Worm (Caenorhabditis elegans) whole organism, mixed stage, embryonic: Measurements from ENCODE around the gene C06C6.8.

ENCODE experiments used
- M03D4.4 ChIP-seq: sonication (generic microtip); optimal IDR thresholded peaks from 2 replicates; lab custom pipeline; 2017; ENCODE audit warnings: mild to moderate bottlenecking, missing genetic modification characterization, missing compliant biosample characterization
- ceh-39 ChIP-seq: fragments of 150-350 bp; optimal IDR thresholded peaks from 2 replicates; lab custom pipeline; 2014; ENCODE audit warnings: missing biosample characterization, missing genetic modification characterization
- ceh-43 ChIP-seq: fragments of 200-800 bp; sonication (Bioruptor generic); optimal IDR thresholded peaks from 2 replicates; lab custom pipeline; 2018; ENCODE audit warnings: mild to moderate bottlenecking, missing genetic modification characterization, moderate library complexity, missing compliant biosample characterization
- ceh-83 ChIP-seq: fragments of 200-800 bp; sonication (Bioruptor generic); optimal IDR thresholded peaks from 2 replicates; lab custom pipeline; 2018; ENCODE audit warnings: mild to moderate bottlenecking, missing genetic modification characterization, missing compliant biosample characterization
- ces-1 ChIP-seq: fragments of 150-350 bp; optimal IDR thresholded peaks from 2 replicates; lab custom pipeline; 2014; ENCODE audit warnings: missing biosample characterization, missing genetic modification reagents, missing genetic modification characterization
- cnd-1 ChIP-seq: fragments of 200-800 bp; sonication (Bioruptor generic); optimal IDR thresholded peaks from 2 replicates; lab custom pipeline; 2018; ENCODE audit warnings: mild to moderate bottlenecking, missing genetic modification characterization, missing compliant biosample characterization
- drap-1 ChIP-seq: fragments of 200-800 bp; sonication (Bioruptor generic); optimal IDR thresholded peaks from 3 replicates; lab custom pipeline; 2018; ENCODE audit warnings: mild to moderate bottlenecking, missing genetic modification characterization, missing compliant biosample characterization
- elt-1 ChIP-seq: sonication (generic microtip); optimal IDR thresholded peaks from 2 replicates; lab custom pipeline; 2017; ENCODE audit warnings: missing genetic modification characterization, mild to moderate bottlenecking, missing compliant biosample characterization, antibody characterized with exemption, moderate library complexity, borderline replicate concordance; ENCODE audit not compliant: insufficient read depth
- elt-3 ChIP-seq: fragments of 150-350 bp; optimal IDR thresholded peaks from 2 replicates; lab custom pipeline; 2014; ENCODE audit warnings: missing biosample characterization, missing genetic modification characterization
- flh-1 ChIP-seq: fragments of 200-800 bp; sonication (Bioruptor generic); optimal IDR thresholded peaks from 2 replicates; lab custom pipeline; 2018; ENCODE audit warnings: mild to moderate bottlenecking, missing genetic modification characterization, moderate library complexity, missing compliant biosample characterization
- ham-2 ChIP-seq: fragments of 200-800 bp; sonication (Bioruptor generic); optimal IDR thresholded peaks from 2 replicates; lab custom pipeline; 2018; ENCODE audit warnings: mild to moderate bottlenecking, missing genetic modification characterization, missing compliant biosample characterization
- hlh-1 ChIP-seq: fragments of 150-350 bp; optimal IDR thresholded peaks from 2 replicates; lab custom pipeline; 2014; ENCODE audit warnings: missing biosample characterization, missing genetic modification reagents, missing genetic modification characterization
- lin-32 ChIP-seq: fragments of 200-800 bp; sonication (Bioruptor generic); optimal IDR thresholded peaks from 2 replicates; lab custom pipeline; 2018; ENCODE audit warnings: mild to moderate bottlenecking, missing genetic modification characterization, missing compliant biosample characterization
- lsy-2 ChIP-seq: fragments of 150-350 bp; optimal IDR thresholded peaks from 2 replicates; lab custom pipeline; 2014; ENCODE audit warnings: missing biosample characterization, missing genetic modification characterization
- mab-5 ChIP-seq: fragments of 150-350 bp; optimal IDR thresholded peaks from 2 replicates; lab custom pipeline; 2014; ENCODE audit warnings: missing biosample characterization, missing genetic modification characterization
- mep-1 ChIP-seq: fragments of 150-350 bp; optimal IDR thresholded peaks from 2 replicates; lab custom pipeline; 2017; ENCODE audit warnings: missing biosample characterization, missing genetic modification reagents, missing genetic modification characterization, inconsistent platforms
- mls-2 ChIP-seq: sonication (generic microtip); optimal IDR thresholded peaks from 2 replicates; lab custom pipeline; 2016; ENCODE audit warnings: mild to moderate bottlenecking, missing genetic modification characterization, moderate library complexity, missing compliant biosample characterization
- nhr-12 ChIP-seq: fragments of 150-350 bp; optimal IDR thresholded peaks from 2 replicates; lab custom pipeline; 2014; ENCODE audit warnings: missing biosample characterization, missing genetic modification characterization
- nhr-2 ChIP-seq: fragments of 150-350 bp; optimal IDR thresholded peaks from 2 replicates; lab custom pipeline; 2014; ENCODE audit warnings: missing biosample characterization, missing genetic modification characterization
- nhr-237 ChIP-seq: fragments of 150-350 bp; optimal IDR thresholded peaks from 2 replicates; lab custom pipeline; 2014; ENCODE audit warnings: missing biosample characterization, missing genetic modification characterization
- nhr-28 ChIP-seq: fragments of 150-350 bp; optimal IDR thresholded peaks from 2 replicates; lab custom pipeline; 2014; ENCODE audit warnings: missing biosample characterization, missing genetic modification characterization
- nhr-76 ChIP-seq: sonication (generic microtip); optimal IDR thresholded peaks from 2 replicates; lab custom pipeline; 2017; ENCODE audit warnings: missing biosample characterization, missing genetic modification characterization
- pha-4 ChIP-seq: fragments of 150-350 bp; optimal IDR thresholded peaks from 2 replicates; lab custom pipeline; 2018; ENCODE audit warnings: missing biosample characterization, missing genetic modification reagents, missing genetic modification characterization
- sem-2 ChIP-seq: fragments of 200-800 bp; sonication (Bioruptor generic); optimal IDR thresholded peaks from 2 replicates; lab custom pipeline; 2018; ENCODE audit warnings: mild to moderate bottlenecking, missing genetic modification characterization, missing compliant biosample characterization
- snpc-4 ChIP-seq: fragments of 150-350 bp; optimal IDR thresholded peaks from 2 replicates; lab custom pipeline; 2014; ENCODE audit warnings: missing biosample characterization, missing genetic modification characterization
- sptf-1 ChIP-seq: sonication (generic microtip); optimal IDR thresholded peaks from 2 replicates; lab custom pipeline; 2017; ENCODE audit warnings: mild to moderate bottlenecking, missing genetic modification characterization, moderate library complexity, missing compliant biosample characterization
- tbx-8 ChIP-seq: fragments of 200-800 bp; sonication (Bioruptor generic); optimal IDR thresholded peaks from 2 replicates; lab custom pipeline; 2018; ENCODE audit warnings: mild to moderate bottlenecking, missing genetic modification characterization, moderate library complexity, missing compliant biosample characterization
- unc-120 ChIP-seq: sonication (generic microtip); optimal IDR thresholded peaks from 2 replicates; lab custom pipeline; 2017; ENCODE audit warnings: missing genetic modification characterization, missing compliant biosample characterization; ENCODE audit not compliant: poor library complexity, severe bottlenecking
- unc-39 ChIP-seq: fragments of 150-350 bp; optimal IDR thresholded peaks from 2 replicates; lab custom pipeline; 2014; ENCODE audit warnings: missing biosample characterization, missing genetic modification characterization
- unc-62 ChIP-seq: fragments of 150-350 bp; optimal IDR thresholded peaks from 2 replicates; lab custom pipeline; 2014; ENCODE audit warnings: missing biosample characterization, missing genetic modification reagents, missing genetic modification characterization
- ztf-11 ChIP-seq: fragments of 150-350 bp; optimal IDR thresholded peaks from 2 replicates; lab custom pipeline; 2014; ENCODE audit warnings: missing biosample characterization, missing genetic modification characterization

C06C6.8 gene

ce11 chrV:15957098-15957497 lies 39.8 kb upstream of the C06C6.8 start, which contains the start of gene F36G9.3:
Gene F36G9.3 (plus strand): TSS chrV:15957398.
- TF ChIP-seq nhr-28 (tag; lab: Kevin White, UChicago) (no peak), sptf-1 (tag; lab: Kevin White, UChicago) (no peak), M03D4.4 (tag; lab: Kevin White, UChicago) (no peak), ham-2 (GFP tag; lab: Kevin White, UChicago) (no peak), snpc-4 (tag; lab: Kevin White, UChicago) (no peak), unc-120 (no peak), unc-62 (GFP tag; lab: Kevin White, UChicago) (no peak), cnd-1 (tag; lab: Kevin White, UChicago) (no peak), ceh-43 (GFP tag; lab: Kevin White, UChicago) (no peak), elt-3 (no peak), lsy-2 (tag; lab: Kevin White, UChicago) (no peak), sem-2 (GFP tag; lab: Kevin White, UChicago) (no peak), ceh-39 (no peak), ceh-83 (no peak), flh-1 (GFP tag; lab: Kevin White, UChicago) (no peak), mab-5 (tag; lab: Kevin White, UChicago) (no peak)

ce11 chrV:15959456-15959855 lies 37.5 kb upstream of the C06C6.8 start:
- TF ChIP-seq nhr-28 (tag; lab: Kevin White, UChicago) (no peak), sem-2 (GFP tag; lab: Kevin White, UChicago) (no peak), ztf-11 (tag; lab: Kevin White, UChicago) (no peak), elt-3 (no peak), nhr-237 (tag; lab: Kevin White, UChicago) (no peak), ces-1 (GFP tag; lab: Kevin White, UChicago) (no peak)

DNA sequence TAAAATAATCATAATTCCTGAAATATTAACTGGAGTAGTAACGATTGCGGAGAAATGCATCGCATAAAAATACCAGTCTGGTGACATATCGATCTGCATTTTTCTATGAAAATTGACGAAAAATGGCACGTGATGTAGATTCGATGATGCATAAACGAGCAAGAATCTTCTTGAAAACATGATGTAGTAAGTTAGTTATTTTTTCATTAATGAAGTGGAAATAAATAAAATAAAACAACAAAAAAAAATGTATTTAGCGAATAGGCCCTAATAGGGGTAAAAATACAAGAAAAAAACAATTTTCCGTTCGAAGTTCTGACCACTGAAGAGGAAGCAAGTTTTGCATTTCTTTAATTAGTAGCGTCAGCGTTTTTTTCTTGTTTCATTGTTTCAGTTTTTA lies 31.8 kb upstream of the C06C6.8 start, which contains the start of gene sri-2:
Gene sri-2 (minus strand): TSS at position 101 of the 400 bp plus-strand sequence.
- no peak for TF ChIP-seq ham-2 (GFP tag; lab: Kevin White, UChicago)
- no peak for TF ChIP-seq elt-3
- no peak for TF ChIP-seq unc-62 (GFP tag; lab: Kevin White, UChicago)
- TF ChIP-seq ztf-11 (tag; lab: Kevin White, UChicago), result no peak
- TF ChIP-seq ceh-43 (GFP tag; lab: Kevin White, UChicago), result no peak
- no peak for TF ChIP-seq hlh-1 (tag; lab: Kevin White, UChicago)
- TF ChIP-seq ceh-83, result no peak
- TF ChIP-seq sptf-1 (tag; lab: Kevin White, UChicago), result no peak
- no peak for TF ChIP-seq nhr-12
- TF ChIP-seq sem-2 (GFP tag; lab: Kevin White, UChicago), result no peak
- TF ChIP-seq nhr-76 (tag; lab: Kevin White, UChicago), result no peak
- no peak for TF ChIP-seq tbx-8 (GFP tag; lab: Kevin White, UChicago)
- no peak for TF ChIP-seq unc-39
- no peak for TF ChIP-seq ces-1 (GFP tag; lab: Kevin White, UChicago)

DNA sequence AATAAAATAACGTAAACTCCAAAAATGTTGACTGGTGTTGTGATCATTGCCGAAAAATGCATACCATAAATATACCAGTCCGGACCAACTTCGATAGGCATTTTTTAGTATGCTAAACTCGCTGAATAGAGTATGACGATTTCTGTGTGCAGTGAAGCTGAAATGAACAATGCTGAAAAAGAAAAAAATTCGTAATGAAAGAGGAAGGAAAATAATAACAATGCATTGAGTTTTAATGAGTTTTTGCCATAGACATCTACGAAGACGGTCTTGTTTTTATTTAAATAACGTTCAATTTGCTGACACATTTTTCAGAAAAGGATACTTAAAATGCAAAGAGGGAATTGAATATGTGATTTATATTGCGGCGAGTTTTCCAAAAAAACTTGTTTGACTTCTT lies 29.4 kb upstream of the C06C6.8 start, which contains the start of gene sri-1:
Gene sri-1 (minus strand): TSS at position 101 of the 400 bp plus-strand sequence.
- TF ChIP-seq snpc-4 (tag; lab: Kevin White, UChicago), result no peak
- no peak for TF ChIP-seq pha-4 (tag; lab: Kevin White, UChicago)
- TF ChIP-seq sptf-1 (tag; lab: Kevin White, UChicago), result no peak
- no peak for TF ChIP-seq mab-5 (tag; lab: Kevin White, UChicago)
- TF ChIP-seq mls-2 (tag; lab: Kevin White, UChicago), result no peak
- no peak for TF ChIP-seq drap-1
- TF ChIP-seq unc-120, result no peak
- no peak for TF ChIP-seq nhr-2
- no peak for TF ChIP-seq elt-1 (tag; lab: Kevin White, UChicago)
- TF ChIP-seq nhr-12, result no peak
- no peak for TF ChIP-seq nhr-76 (tag; lab: Kevin White, UChicago)

DNA sequence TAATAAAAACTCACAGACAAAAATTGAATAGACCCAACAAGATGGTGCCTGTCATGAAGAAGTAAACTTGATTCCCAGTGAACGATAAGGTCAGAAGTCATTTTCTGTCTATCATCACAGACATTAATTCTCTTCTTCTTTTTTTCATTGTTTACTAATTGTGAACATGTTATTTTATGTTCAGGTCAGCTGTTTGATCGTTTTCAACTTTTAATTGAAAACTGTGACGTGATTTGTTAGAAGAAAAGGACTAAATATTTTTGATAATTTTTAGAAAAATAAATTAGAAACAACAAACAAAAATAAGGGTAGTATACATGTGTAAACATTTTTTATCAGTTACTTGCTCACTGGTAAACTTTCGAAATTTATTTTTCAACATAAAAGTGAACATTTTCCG lies 27.3 kb upstream of the C06C6.8 start, which contains the start of gene F36G9.7:
Gene F36G9.7 (minus strand): TSS at position 101 of the 400 bp plus-strand sequence.
- TF ChIP-seq unc-39 (no peak), flh-1 (GFP tag; lab: Kevin White, UChicago) (no peak), hlh-1 (tag; lab: Kevin White, UChicago) (no peak), cnd-1 (tag; lab: Kevin White, UChicago) (no peak), unc-62 (GFP tag; lab: Kevin White, UChicago) (no peak), snpc-4 (tag; lab: Kevin White, UChicago) (no peak), sem-2 (GFP tag; lab: Kevin White, UChicago) (no peak), ztf-11 (tag; lab: Kevin White, UChicago) (no peak), lsy-2 (tag; lab: Kevin White, UChicago) (no peak), nhr-12 (no peak), nhr-237 (tag; lab: Kevin White, UChicago) (no peak), ham-2 (GFP tag; lab: Kevin White, UChicago) (no peak), nhr-28 (tag; lab: Kevin White, UChicago) (no peak), ces-1 (GFP tag; lab: Kevin White, UChicago) (no peak), mep-1 (no peak), ceh-39 (no peak), lin-32 (GFP tag; lab: Kevin White, UChicago) (no peak)
